Worm (Caenorhabditis elegans) whole organism, L3 larva: ENCODE results near the gene C13B9.2.

Experiments
- R02D3.7 ChIP-seq: fragments of 150-350 bp; optimal IDR thresholded peaks from 2 replicates; lab custom pipeline; 2014; ENCODE audit warnings: missing biosample characterization, missing genetic modification characterization
- aly-2 ChIP-seq: fragments of 150-350 bp; optimal IDR thresholded peaks from 2 replicates; lab custom pipeline; 2014; ENCODE audit warnings: missing biosample characterization, missing genetic modification characterization
- ama-1 ChIP-seq: fragments of 150-350 bp; optimal IDR thresholded peaks from 2 replicates; lab custom pipeline; 2018
- ceh-28 ChIP-seq: fragments of 150-350 bp; optimal IDR thresholded peaks from 2 replicates; lab custom pipeline; 2014; ENCODE audit warnings: missing biosample characterization, missing genetic modification reagents, missing genetic modification characterization
- elt-1 ChIP-seq: fragments of 150-350 bp; optimal IDR thresholded peaks from 2 replicates; lab custom pipeline; 2014; ENCODE audit warnings: missing biosample characterization, missing genetic modification characterization
- hmg-11 ChIP-seq: sonication (generic microtip); optimal IDR thresholded peaks from 2 replicates; lab custom pipeline; 2016; ENCODE audit warnings: missing genetic modification characterization, missing compliant biosample characterization
- jun-1 ChIP-seq: fragments of 150-350 bp; optimal IDR thresholded peaks from 2 replicates; lab custom pipeline; 2014; ENCODE audit warnings: missing biosample characterization, missing genetic modification reagents, missing genetic modification characterization
- lin-39 ChIP-seq: fragments of 150-350 bp; optimal IDR thresholded peaks from 2 replicates; lab custom pipeline; 2018; ENCODE audit warnings: missing biosample characterization, missing genetic modification reagents, missing genetic modification characterization
- nhr-76 ChIP-seq: fragments of 150-350 bp; sonication (generic microtip); optimal IDR thresholded peaks from 5 replicates; lab custom pipeline; 2014; ENCODE audit warnings: missing biosample characterization, missing genetic modification characterization
- nhr-77 ChIP-seq: fragments of 150-350 bp; optimal IDR thresholded peaks from 2 replicates; lab custom pipeline; 2014; ENCODE audit warnings: missing biosample characterization, missing genetic modification characterization
- snpc-4 ChIP-seq: fragments of 150-350 bp; optimal IDR thresholded peaks from 2 replicates; lab custom pipeline; 2014; ENCODE audit warnings: missing biosample characterization, missing genetic modification characterization
- unc-62 ChIP-seq: fragments of 150-350 bp; sonication (generic microtip); optimal IDR thresholded peaks from 4 replicates; lab custom pipeline; 2014; ENCODE audit warnings: missing biosample characterization, missing genetic modification reagents, missing genetic modification characterization
- zag-1 ChIP-seq: fragments of 150-350 bp; optimal IDR thresholded peaks from 2 replicates; lab custom pipeline; 2014; ENCODE audit warnings: missing biosample characterization, missing genetic modification characterization

DNA sequence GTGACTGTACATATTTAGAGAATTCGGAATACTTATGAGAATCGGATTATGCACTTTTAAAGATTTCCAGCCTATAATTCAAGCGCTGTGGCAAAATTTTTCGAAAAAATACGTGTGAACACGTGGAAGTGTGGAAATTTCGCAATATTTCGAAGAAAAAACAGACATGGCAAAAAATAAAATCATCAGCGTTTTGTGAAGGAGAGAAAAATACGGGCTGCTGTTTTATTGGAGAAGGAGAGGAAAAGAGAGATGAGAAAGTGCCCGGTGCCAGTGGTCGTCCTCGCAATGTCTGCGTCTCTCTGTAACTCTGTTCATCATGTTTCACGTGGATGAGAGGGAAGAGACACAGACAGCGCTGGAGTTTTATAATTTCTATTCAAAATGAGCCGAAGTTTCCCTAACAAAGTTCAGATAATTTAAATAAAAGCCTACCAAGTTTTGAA lies 14.0 kb upstream of the C13B9.2 start:
- TF ChIP-seq elt-1 (no peak), nhr-77 (peak; percentile 31), snpc-4 (tag; lab: Kevin White, UChicago) (peak; percentile 5), zag-1 (tag; lab: Kevin White, UChicago) (no peak), aly-2 (no peak), unc-62 (peak; percentile 30), jun-1 (tag; lab: Kevin White, UChicago) (no peak), hmg-11 (peak; percentile 69), nhr-76 (tag; lab: Kevin White, UChicago) (no peak), ceh-28 (tag; lab: Kevin White, UChicago) (peak; percentile 30), lin-39 (peak; percentile 68), R02D3.7 (tag; lab: Kevin White, UChicago) (peak; percentile 52), ama-1 (lab: Kevin White, UChicago) (peak; percentile 95)
